Worm (Caenorhabditis elegans) whole organism, young adult: ENCODE measurements around the gene ifb-2.

Source experiments
- B0019.2 ChIP-seq: fragments of 200-800 bp; sonication (Bioruptor generic); conservative IDR thresholded peaks from 2 replicates; pipeline ENCODE4 v1.3.6; 2022; ENCODE audit warnings: missing genetic modification reagents, missing genetic modification characterization, missing compliant biosample characterization
- B0035.1 ChIP-seq: sonication (generic microtip); optimal IDR thresholded peaks from 2 replicates; lab custom pipeline; 2016; ENCODE audit warnings: missing genetic modification characterization, mild to moderate bottlenecking, missing compliant biosample characterization, missing genotype, missing genetic modification reagents
- F10E7.11 ChIP-seq: sonication (generic microtip); optimal IDR thresholded peaks from 2 replicates; lab custom pipeline; 2017; ENCODE audit warnings: mild to moderate bottlenecking, missing genetic modification characterization, moderate library complexity, missing compliant biosample characterization
- F37B4.10 ChIP-seq: fragments of 200-800 bp; sonication (Bioruptor generic); IDR thresholded peaks from 2 replicates; pipeline ENCODE4 v1.3.6; 2022; ENCODE audit warnings: missing genetic modification characterization, missing compliant biosample characterization
- F57A8.1 ChIP-seq: fragments of 200-800 bp; sonication (Bioruptor generic); optimal IDR thresholded peaks from 2 replicates; lab custom pipeline; 2018; ENCODE audit warnings: mild to moderate bottlenecking, missing genetic modification characterization, moderate library complexity, missing compliant biosample characterization
- K11D2.4 ChIP-seq: fragments of 200-800 bp; sonication (Bioruptor generic); IDR thresholded peaks from 2 replicates; pipeline ENCODE4 v1.3.6; 2022; ENCODE audit warnings: missing genetic modification reagents, missing genetic modification characterization, missing compliant biosample characterization
- Y79H2A.3 ChIP-seq: fragments of 200-800 bp; sonication (Bioruptor generic); conservative IDR thresholded peaks from 2 replicates; pipeline ENCODE4 v1.3.6; 2022; ENCODE audit warnings: missing genetic modification reagents, missing genetic modification characterization, missing compliant biosample characterization
- Y95B8A.8 ChIP-seq: fragments of 200-800 bp; sonication (Bioruptor generic); IDR thresholded peaks from 2 replicates; pipeline ENCODE4 v1.3.6; 2022; ENCODE audit warnings: missing genetic modification reagents, missing genetic modification characterization, missing compliant biosample characterization
- ZK185.1 ChIP-seq: sonication (generic microtip); optimal IDR thresholded peaks from 2 replicates; lab custom pipeline; 2016; ENCODE audit warnings: mild to moderate bottlenecking, missing genetic modification characterization, missing compliant biosample characterization; ENCODE audit not compliant: poor library complexity, severe bottlenecking
- akir-1 ChIP-seq: fragments of 200-800 bp; sonication (Bioruptor generic); optimal IDR thresholded peaks from 2 replicates; lab custom pipeline; 2018; ENCODE audit warnings: mild to moderate bottlenecking, missing genetic modification characterization, moderate library complexity, missing compliant biosample characterization
- ama-1 ChIP-seq, 3 experiments: fragments of 150-350 bp in 1 of 3; sonication (generic microtip) in 2 of 3; optimal IDR thresholded peaks; 2 replicates each; lab custom pipeline; 2014 to 2018; ENCODE audit warnings: missing biosample characterization in 2 of 3, missing genetic modification characterization in 2 of 3, missing genetic modification reagents in 2 of 3
- aptf-2 ChIP-seq: fragments of 200-800 bp; sonication (Bioruptor generic); conservative IDR thresholded peaks from 2 replicates; pipeline ENCODE4 v1.3.6; 2022; ENCODE audit warnings: missing genetic modification reagents, missing genetic modification characterization, missing compliant biosample characterization
- aptf-3 ChIP-seq: fragments of 200-800 bp; sonication (Bioruptor generic); IDR thresholded peaks from 2 replicates; pipeline ENCODE4 v1.3.6; 2022; ENCODE audit warnings: missing genetic modification characterization, missing compliant biosample characterization
- ceh-40 ChIP-seq: fragments of 200-800 bp; sonication (Bioruptor generic); IDR thresholded peaks from 2 replicates; pipeline ENCODE4 v1.3.6; 2022; ENCODE audit warnings: missing genetic modification characterization, missing compliant biosample characterization
- ceh-58 ChIP-seq: fragments of 200-800 bp; sonication (Bioruptor generic); IDR thresholded peaks from 2 replicates; pipeline ENCODE4 v1.3.6; 2022; ENCODE audit warnings: missing genetic modification characterization, missing compliant biosample characterization
- chd-7 ChIP-seq: sonication (generic microtip); optimal IDR thresholded peaks from 2 replicates; lab custom pipeline; 2016; ENCODE audit warnings: mild to moderate bottlenecking, missing genetic modification characterization, moderate library complexity, missing compliant biosample characterization
- egl-18 ChIP-seq: fragments of 200-800 bp; sonication (Bioruptor generic); IDR thresholded peaks from 2 replicates; pipeline ENCODE4 v1.3.6; 2022; ENCODE audit warnings: missing genetic modification reagents, missing genetic modification characterization, missing compliant biosample characterization
- egl-44 ChIP-seq: fragments of 200-800 bp; sonication (Bioruptor generic); IDR thresholded peaks from 2 replicates; pipeline ENCODE4 v1.3.6; 2022; ENCODE audit warnings: missing genetic modification reagents, missing genetic modification characterization, missing compliant biosample characterization
- ets-4 ChIP-seq: fragments of 200-800 bp; sonication (Bioruptor generic); optimal IDR thresholded peaks from 2 replicates; lab custom pipeline; 2018; ENCODE audit warnings: mild to moderate bottlenecking, missing genetic modification characterization, missing compliant biosample characterization
- him-1 ChIP-seq: sonication (generic microtip); optimal IDR thresholded peaks from 2 replicates; lab custom pipeline; 2016; ENCODE audit warnings: missing genotype, missing genetic modification reagents, missing genetic modification characterization, missing compliant biosample characterization
- hmg-20 ChIP-seq: fragments of 200-800 bp; sonication (Bioruptor generic); IDR thresholded peaks from 2 replicates; pipeline ENCODE4 v1.3.6; 2022; ENCODE audit warnings: missing genetic modification reagents, missing genetic modification characterization, missing compliant biosample characterization
- let-526 ChIP-seq: fragments of 200-800 bp; sonication (Bioruptor generic); IDR thresholded peaks from 2 replicates; pipeline ENCODE4 v1.3.6; 2022; ENCODE audit warnings: missing genetic modification reagents, missing genetic modification characterization, missing compliant biosample characterization
- lin-26 ChIP-seq: fragments of 200-800 bp; sonication (Bioruptor generic); IDR thresholded peaks from 2 replicates; pipeline ENCODE4 v1.3.6; 2022; ENCODE audit warnings: missing genetic modification reagents, missing genetic modification characterization, missing compliant biosample characterization
- lin-35 ChIP-seq, 3 experiments: fragments of 150-350 bp in 2 of 3; sonication (generic microtip) in 1 of 3; optimal IDR thresholded peaks; 2 replicates each; lab custom pipeline; 2014 to 2018; ENCODE audit warnings: missing biosample characterization in 3 of 3, missing genetic modification characterization in 3 of 3, missing genetic modification reagents in 3 of 3
- lin-40 ChIP-seq: sonication (generic microtip); optimal IDR thresholded peaks from 2 replicates; lab custom pipeline; 2016; ENCODE audit warnings: missing genetic modification characterization, mild to moderate bottlenecking, missing compliant biosample characterization, missing genotype, missing genetic modification reagents
- lsy-27 ChIP-seq: sonication (generic microtip); optimal IDR thresholded peaks from 2 replicates; lab custom pipeline; 2017; ENCODE audit warnings: missing genetic modification characterization, mild to moderate bottlenecking, missing compliant biosample characterization, antibody characterized with exemption, missing genotype, borderline replicate concordance; ENCODE audit not compliant: insufficient read depth
- madf-6 ChIP-seq: fragments of 200-800 bp; sonication (Bioruptor generic); IDR thresholded peaks from 2 replicates; pipeline ENCODE4 v1.3.6; 2022; ENCODE audit warnings: missing genetic modification reagents, missing genetic modification characterization, missing compliant biosample characterization
- nfya-2 ChIP-seq: fragments of 200-800 bp; sonication (Bioruptor generic); IDR thresholded peaks from 2 replicates; pipeline ENCODE4 v1.3.6; 2022; ENCODE audit warnings: missing genetic modification reagents, missing genetic modification characterization, missing compliant biosample characterization
- pbrm-1 ChIP-seq: fragments of 200-800 bp; sonication (Bioruptor generic); IDR thresholded peaks from 2 replicates; pipeline ENCODE4 v1.3.6; 2022; ENCODE audit warnings: missing genetic modification reagents, missing genetic modification characterization, missing compliant biosample characterization
- pha-4 ChIP-seq: fragments of 150-350 bp; sonication (generic microtip); optimal IDR thresholded peaks from 2 replicates; lab custom pipeline; 2014; ENCODE audit warnings: missing biosample characterization, missing genetic modification reagents, missing genetic modification characterization
- rec-8 ChIP-seq, 2 experiments: sonication (generic microtip); optimal IDR thresholded peaks; 2 replicates each; lab custom pipeline; 2016; ENCODE audit warnings: mild to moderate bottlenecking in 2 of 2, missing genetic modification characterization in 2 of 2, missing genetic modification reagents in 2 of 2, missing genotype in 2 of 2, missing biosample characterization in 1 of 2, missing compliant biosample characterization in 1 of 2, moderate library complexity in 1 of 2
- rpc-1 ChIP-seq, 2 experiments: fragments of 150-350 bp in 1 of 2; sonication (generic microtip) in 1 of 2; optimal IDR thresholded peaks; 2 replicates each; lab custom pipeline; 2014 to 2018; ENCODE audit warnings: missing biosample characterization in 1 of 2, missing genetic modification characterization in 1 of 2, missing genetic modification reagents in 1 of 2, missing genotype in 1 of 2
- snpc-1.3 ChIP-seq: sonication (generic microtip); optimal IDR thresholded peaks from 2 replicates; lab custom pipeline; 2017; ENCODE audit warnings: missing genetic modification characterization, mild to moderate bottlenecking, missing compliant biosample characterization, antibody characterized with exemption, moderate library complexity, missing genotype, missing genetic modification reagents; ENCODE audit not compliant: insufficient read depth
- ztf-25 ChIP-seq: fragments of 200-800 bp; sonication (Bioruptor generic); IDR thresholded peaks from 2 replicates; pipeline ENCODE4 v1.3.6; 2022; ENCODE audit warnings: missing genetic modification reagents, missing genetic modification characterization, missing compliant biosample characterization

ifb-2 gene

ce11 chrII:5781935-5782921, 32.2 kb downstream of the ifb-2 start, which contains the start of gene K05F1.6 (continued):
- TF ChIP-seq egl-18 (GFP tag; lab: Robert Waterston, UW) (no peak; the same call in 1 of the 2 replicates), Y79H2A.3 (peak; percentile 64; the same call in 1 of the 2 replicates), aptf-2 (GFP tag; lab: Robert Waterston, UW) (no peak), him-1 (peak; percentile 83), lin-35 (GFP tag; optimal IDR thresholded peaks at IDR 0.05; lab: Kevin White, UChicago) (peak in 1 of 3 experiments; percentile 55), B0019.2 (GFP tag; lab: Robert Waterston, UW) (0 out of 2 replicates have a peak, but pooled peaks have one; percentile 55), K11D2.4 (no peak), egl-44 (GFP tag; lab: Robert Waterston, UW) (peak; percentile 85), lsy-27 (tag; lab: Kevin White, UChicago) (peak; percentile 90), nfya-2 (GFP tag; lab: Robert Waterston, UW) (0 out of 2 replicates have a peak, but pooled peaks have one; percentile 23), B0035.1 (peak; percentile 72), ceh-40 (GFP tag; lab: Robert Waterston, UW) (0 out of 2 replicates have a peak, but pooled peaks have one; percentile 34), F57A8.1 (GFP tag; lab: Kevin White, UChicago) (peak; percentile 30), rpc-1 (optimal IDR thresholded peaks at IDR 0.05; lab: Kevin White, UChicago) (peak; percentile 90), rpc-1 (tag; optimal IDR thresholded peaks at IDR 0.05; lab: Kevin White, UChicago) (peak; percentile 89), ztf-25 (GFP tag; lab: Robert Waterston, UW) (peak; percentile 88; the same call in 1 of the 2 replicates), ceh-58 (no peak), lin-40 (peak; percentile 80)

DNA sequence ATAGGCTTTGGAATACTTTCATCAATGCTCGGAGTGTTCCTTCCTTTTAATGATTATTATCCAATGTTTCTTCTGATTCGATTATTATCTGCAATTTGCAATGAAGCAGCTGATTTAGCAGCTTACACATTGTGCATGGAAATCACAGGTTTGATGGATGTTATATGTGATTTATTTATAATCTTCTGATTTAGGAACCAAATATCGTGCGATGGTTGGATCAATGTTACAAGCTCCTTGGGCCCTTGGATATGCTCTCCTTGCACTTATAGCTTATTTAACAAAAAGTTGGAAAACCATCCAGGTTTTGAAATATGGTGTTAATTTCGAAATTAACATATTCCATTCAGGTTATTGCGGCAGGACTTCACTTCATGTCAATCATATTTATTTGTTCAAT, 35.5 kb downstream of the ifb-2 start:
- TF ChIP-seq hmg-20 (GFP tag; lab: Robert Waterston, UW) (no peak), akir-1 (GFP tag; lab: Kevin White, UChicago) (no peak), chd-7 (tag; lab: Kevin White, UChicago) (no peak), F10E7.11 (tag; lab: Kevin White, UChicago) (no peak), rec-8 (tag; optimal IDR thresholded peaks at IDR 0.05; lab: Kevin White, UChicago) (no peak), ets-4 (GFP tag; lab: Kevin White, UChicago) (no peak), snpc-1.3 (no peak), ceh-40 (GFP tag; lab: Robert Waterston, UW) (no peak), aptf-3 (no peak), F37B4.10 (GFP tag; lab: Robert Waterston, UW) (no peak), pbrm-1 (no peak), ama-1 (optimal IDR thresholded peaks at IDR 0.05; lab: Kevin White, UChicago) (no peak), ama-1 (GFP tag; optimal IDR thresholded peaks at IDR 0.05; lab: Kevin White, UChicago) (no peak), K11D2.4 (no peak), ZK185.1 (tag; lab: Kevin White, UChicago) (no peak), lin-26 (GFP tag; lab: Robert Waterston, UW) (no peak), egl-18 (GFP tag; lab: Robert Waterston, UW) (no peak), madf-6 (GFP tag; lab: Robert Waterston, UW) (no peak), pha-4 (tag; lab: Kevin White, UChicago) (no peak), Y95B8A.8 (GFP tag; lab: Robert Waterston, UW) (no peak), let-526 (GFP tag; lab: Robert Waterston, UW) (no peak)
- TF ChIP-seq, all 124 proteins: peak for 0
